Fruit fly (Drosophila melanogaster): Measurements from ENCODE around the gene by.

- TF ChIP-seq CG30431 (GFP tag; optimal IDR thresholded peaks at IDR 0.05): no peak
- TF ChIP-seq tx (GFP tag; optimal IDR thresholded peaks at IDR 0.05): no peak
- TF ChIP-seq CG11085 (GFP tag; IDR thresholded peaks at IDR 0.05): no peak
- TF ChIP-seq Ptx1 (GFP tag; IDR thresholded peaks at IDR 0.05): no peak
- no peak for TF ChIP-seq Eip74EF (GFP tag; optimal IDR thresholded peaks at IDR 0.05)
Observed at dm6 chr3R:9548769-9549168, 16.0 kb upstream of the by start.
